Worm (Caenorhabditis elegans) whole organism, late embryonic: ENCODE measurements around the gene rpl-39.

Source experiments
- K09A11.1 ChIP-seq: sonication (generic microtip); optimal IDR thresholded peaks from 2 replicates; lab custom pipeline; 2017; ENCODE audit warnings: antibody characterized with exemption, mild to moderate bottlenecking, missing genetic modification characterization, missing compliant biosample characterization; ENCODE audit not compliant: insufficient read depth
- T23F11.4 ChIP-seq: fragments of 200-800 bp; sonication (Bioruptor generic); optimal IDR thresholded peaks from 2 replicates; lab custom pipeline; 2018; ENCODE audit warnings: mild to moderate bottlenecking, missing genetic modification characterization, missing compliant biosample characterization
- ahr-1 ChIP-seq: sonication (generic microtip); optimal IDR thresholded peaks from 2 replicates; lab custom pipeline; 2016; ENCODE audit warnings: missing genetic modification characterization, missing compliant biosample characterization
- ama-1 ChIP-seq: fragments of 150-350 bp; optimal IDR thresholded peaks from 2 replicates; lab custom pipeline; 2014
- ceh-19 ChIP-seq: fragments of 200-800 bp; sonication (Bioruptor generic); optimal IDR thresholded peaks from 2 replicates; lab custom pipeline; 2018; ENCODE audit warnings: mild to moderate bottlenecking, missing genetic modification characterization, missing compliant biosample characterization
- ceh-24 ChIP-seq: sonication (generic microtip); optimal IDR thresholded peaks from 2 replicates; lab custom pipeline; 2016; ENCODE audit warnings: mild to moderate bottlenecking, missing genetic modification characterization, missing compliant biosample characterization
- elt-4 ChIP-seq: sonication (generic microtip); optimal IDR thresholded peaks from 2 replicates; lab custom pipeline; 2016; ENCODE audit warnings: missing genetic modification characterization, missing compliant biosample characterization
- ets-4 ChIP-seq: sonication (generic microtip); optimal IDR thresholded peaks from 2 replicates; lab custom pipeline; 2016; ENCODE audit warnings: missing genetic modification characterization, missing compliant biosample characterization
- nfya-1 ChIP-seq: sonication (generic microtip); optimal IDR thresholded peaks from 2 replicates; lab custom pipeline; 2017; ENCODE audit warnings: missing genetic modification characterization, mild to moderate bottlenecking, missing compliant biosample characterization, antibody characterized with exemption, moderate library complexity
- nhr-11 ChIP-seq: fragments of 150-350 bp; optimal IDR thresholded peaks from 2 replicates; lab custom pipeline; 2014; ENCODE audit warnings: missing biosample characterization, missing genetic modification characterization
- pha-4 ChIP-seq: fragments of 150-350 bp; optimal IDR thresholded peaks from 2 replicates; lab custom pipeline; 2018; ENCODE audit warnings: missing biosample characterization, missing genetic modification reagents, missing genetic modification characterization

ce11 chrV:7726202-7726601 is 49.7 kb downstream of the rpl-39 start:
- TF ChIP-seq pha-4 (tag; lab: Kevin White, UChicago) (no peak), ama-1 (lab: Kevin White, UChicago) (no peak), T23F11.4 (GFP tag; lab: Kevin White, UChicago) (no peak), ets-4 (tag; lab: Kevin White, UChicago) (no peak), ceh-19 (no peak), K09A11.1 (tag; lab: Kevin White, UChicago) (no peak), nfya-1 (tag; lab: Kevin White, UChicago) (no peak), elt-4 (tag; lab: Kevin White, UChicago) (no peak), nhr-11 (tag; lab: Kevin White, UChicago) (no peak), ceh-24 (tag; lab: Kevin White, UChicago) (no peak), ahr-1 (tag; lab: Kevin White, UChicago) (no peak)
